Fruit fly (Drosophila melanogaster) whole organism: Measurements from ENCODE around the gene CG6015.

Experiments used
- CG8478 ChIP-seq: fragments of >200 bp; optimal IDR thresholded peaks from 2 replicates; lab custom pipeline; 2018; ENCODE audit warnings: inconsistent platforms
- Dll ChIP-seq: fragments of >200 bp; optimal IDR thresholded peaks from 2 replicates; lab custom pipeline; 2017
- EcR ChIP-seq, 2 experiments: fragments of >200 bp; optimal IDR thresholded peaks; 2 replicates each; lab custom pipeline; 2017; ENCODE audit warnings: missing biosample characterization in 2 of 2, missing genetic modification characterization in 2 of 2, missing genetic modification reagents in 2 of 2
- pan ChIP-seq: fragments of >200 bp; optimal IDR thresholded peaks from 2 replicates; lab custom pipeline; 2017
- psq ChIP-seq: fragments of >200 bp; optimal IDR thresholded peaks from 2 replicates; lab custom pipeline; 2017
- usp ChIP-seq: fragments of >200 bp; optimal IDR thresholded peaks from 2 replicates; lab custom pipeline; 2017; ENCODE audit warnings: missing biosample characterization, missing genetic modification characterization, mixed read lengths

DNA sequence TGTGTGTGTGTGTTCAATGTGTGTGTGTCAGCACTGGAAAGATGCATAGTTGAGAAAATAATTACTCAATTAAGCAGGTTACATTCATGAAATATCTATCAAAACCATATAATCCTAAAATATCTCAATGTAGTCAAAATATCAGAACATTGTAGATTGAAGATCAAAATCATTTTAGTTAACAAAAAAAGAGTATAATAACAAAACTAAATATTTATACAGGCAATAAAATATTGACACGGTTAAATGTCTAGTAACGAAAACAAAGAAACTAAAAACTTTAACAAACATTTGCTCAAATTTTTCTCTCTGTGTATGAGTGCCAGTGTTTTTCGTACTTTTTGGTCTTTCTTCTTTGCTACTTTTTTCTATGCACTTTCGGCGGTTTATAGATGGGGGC is 35.2 kb downstream of the CG6015 start:
- TF ChIP-seq pan (no peak), psq (lab: Kevin White, UChicago) (no peak), Dll (lab: Kevin White, UChicago) (no peak), CG8478 (lab: Kevin White, UChicago) (no peak), usp (GFP tag; lab: Kevin White, UChicago) (no peak), EcR (GFP tag; optimal IDR thresholded peaks at IDR 0.05; lab: Kevin White, UChicago) (no peak)
